Fruit fly (Drosophila melanogaster): ENCODE data around the gene CG33509.
A peak's percentile ranks its signal among the peaks of the same experiment; 100 is the strongest.

Gene CG33509

dm6 chr2L:21109680-21110079, 23.4 kb upstream of the CG33509 start (continued):
- TF ChIP-seq inv (GFP tag; IDR thresholded peaks at IDR 0.05; ENCODE audit: partially characterized antibody) (no peak), sens (GFP tag) (peak; percentile 47), lab (GFP tag; optimal IDR thresholded peaks at IDR 0.05) (peak; percentile 63), CoRest (tag; optimal IDR thresholded peaks at IDR 0.05) (no peak), CG4854 (GFP tag; optimal IDR thresholded peaks at IDR 0.05) (no peak), dimm (GFP tag; IDR thresholded peaks at IDR 0.05) (no peak), nmo (GFP tag; optimal IDR thresholded peaks at IDR 0.05) (no peak)

- TF ChIP-seq CG10267 (tag; optimal IDR thresholded peaks at IDR 0.05), result peak; percentile 44
- TF ChIP-seq CG10654 (GFP tag; optimal IDR thresholded peaks at IDR 0.05), result peak; percentile 41
- no peak for TF ChIP-seq prd (optimal IDR thresholded peaks at IDR 0.05)
- TF ChIP-seq prd (GFP tag; IDR thresholded peaks at IDR 0.05), result 0 out of 3 replicates have a peak, but pooled peaks have one; percentile 55
- peak; percentile 34 for TF ChIP-seq CG1233 (GFP tag; optimal IDR thresholded peaks at IDR 0.05)
- TF ChIP-seq CG3281 (GFP tag; optimal IDR thresholded peaks at IDR 0.05), result peak; percentile 25
- peak; percentile 38 for TF ChIP-seq CG17359 (tag; optimal IDR thresholded peaks at IDR 0.05)
- no peak for TF ChIP-seq HLH4C (GFP tag; IDR thresholded peaks at IDR 0.05; ENCODE audit: partially characterized antibody)
- TF ChIP-seq CG5245 (GFP tag; optimal IDR thresholded peaks at IDR 0.05), result peak; percentile 48
- TF ChIP-seq esg (GFP tag; conservative IDR thresholded peaks at IDR 0.05), result peak; percentile 58; the same call in 1 of the 2 replicates
- TF ChIP-seq Ada2b (GFP tag; IDR thresholded peaks at IDR 0.05), result peak; percentile 66
- TF ChIP-seq CG18262 (tag; optimal IDR thresholded peaks at IDR 0.05), result peak; percentile 75
- no peak for TF ChIP-seq sima (GFP tag; optimal IDR thresholded peaks at IDR 0.05)
- TF ChIP-seq Atf3 (GFP tag; optimal IDR thresholded peaks at IDR 0.05), result peak; percentile 33
- no peak for TF ChIP-seq Dll (GFP tag; IDR thresholded peaks at IDR 0.05; ENCODE audit: partially characterized antibody)
- no peak for TF ChIP-seq Bgb (GFP tag; IDR thresholded peaks at IDR 0.05; ENCODE audit: partially characterized antibody)
- TF ChIP-seq CG13424 (tag; optimal IDR thresholded peaks at IDR 0.05), result peak; percentile 67
- no peak for TF ChIP-seq ERR (GFP tag; optimal IDR thresholded peaks at IDR 0.05)
- TF ChIP-seq stwl (tag; optimal IDR thresholded peaks at IDR 0.05), result no peak
- TF ChIP-seq CG12299 (tag; optimal IDR thresholded peaks at IDR 0.05), result peak; percentile 20
- peak; percentile 89 for TF ChIP-seq CTCF (GFP tag; optimal IDR thresholded peaks at IDR 0.05)
- TF ChIP-seq Gsc (GFP tag; IDR thresholded peaks at IDR 0.05), result no peak
- TF ChIP-seq crol (GFP tag; IDR thresholded peaks at IDR 0.05), result no peak
- TF ChIP-seq repo (GFP tag; optimal IDR thresholded peaks at IDR 0.05), result no peak
- TF ChIP-seq Mad (GFP tag; optimal IDR thresholded peaks at IDR 0.05), result peak; percentile 63
- TF ChIP-seq lola (GFP tag; optimal IDR thresholded peaks at IDR 0.05), result peak in 1 of 3 experiments; percentile 82
- peak; percentile 44 for TF ChIP-seq ems (GFP tag; optimal IDR thresholded peaks at IDR 0.05)
- no peak for TF ChIP-seq Dfd (GFP tag; optimal IDR thresholded peaks at IDR 0.05)
- TF ChIP-seq Trl (optimal IDR thresholded peaks at IDR 0.05), result no peak
- TF ChIP-seq Trl (GFP tag; optimal IDR thresholded peaks at IDR 0.05), result peak; percentile 23
- no peak for TF ChIP-seq sr (GFP tag; IDR thresholded peaks at IDR 0.05)
- peak; percentile 5 for TF ChIP-seq sug (tag; optimal IDR thresholded peaks at IDR 0.05)
- TF ChIP-seq YL-1 (GFP tag; optimal IDR thresholded peaks at IDR 0.05), result no peak
- no peak for TF ChIP-seq CG31365 (tag; optimal IDR thresholded peaks at IDR 0.05)
- TF ChIP-seq Adf1 (GFP tag; IDR thresholded peaks at IDR 0.05), result no peak
- no peak for TF ChIP-seq gcm2 (GFP tag; optimal IDR thresholded peaks at IDR 0.05)
- TF ChIP-seq Ravus (GFP tag; IDR thresholded peaks at IDR 0.05), result no peak
- peak; percentile 37 for TF ChIP-seq Spps (tag; optimal IDR thresholded peaks at IDR 0.05)
- TF ChIP-seq cato (GFP tag; optimal IDR thresholded peaks at IDR 0.05; ENCODE audit: borderline replicate concordance), result peak; percentile 48
- no peak for TF ChIP-seq CG7786 (GFP tag; optimal IDR thresholded peaks at IDR 0.05)
- no peak for TF ChIP-seq bowl (GFP tag; IDR thresholded peaks at IDR 0.05)
- peak; percentile 20 for TF ChIP-seq Fer3 (tag; optimal IDR thresholded peaks at IDR 0.05)
- TF ChIP-seq CG13894 (tag; optimal IDR thresholded peaks at IDR 0.05), result no peak
- TF ChIP-seq klu (GFP tag; IDR thresholded peaks at IDR 0.05), result no peak
Measured at dm6 chr2L:21108759-21109282, 22.5 kb upstream of the CG33509 start.
